Worm (Caenorhabditis elegans): ENCODE results near the gene F26A10.2.

Gene F26A10.2

ce11 chrX:7645313-7645712 is at the start of gene F26A10.2:
F26A10.2 (minus strand) TSS chrX:7645413.
- no peak for TF ChIP-seq ceh-13 (GFP tag; optimal IDR thresholded peaks at IDR 0.05)
- TF ChIP-seq sea-1 (GFP tag; conservative IDR thresholded peaks at IDR 0.05): no peak
- no peak for TF ChIP-seq tra-4 (tag; optimal IDR thresholded peaks at IDR 0.05)
- TF ChIP-seq tbx-11 (GFP tag; IDR thresholded peaks at IDR 0.05): no peak
- no peak for TF ChIP-seq pes-1 (GFP tag; IDR thresholded peaks at IDR 0.05)
- no peak for TF ChIP-seq flt-1 (GFP tag; IDR thresholded peaks at IDR 0.05)
- no peak for TF ChIP-seq F13C5.2 (tag; optimal IDR thresholded peaks at IDR 0.05)
- no peak for TF ChIP-seq scrt-1 (GFP tag; IDR thresholded peaks at IDR 0.05)
- TF ChIP-seq ama-1 (optimal IDR thresholded peaks at IDR 0.05): no peak
- TF ChIP-seq ets-7 (tag; optimal IDR thresholded peaks at IDR 0.05): no peak
- no peak for TF ChIP-seq B0310.2 (tag; optimal IDR thresholded peaks at IDR 0.05)
- no peak for TF ChIP-seq hmbx-1 (tag; optimal IDR thresholded peaks at IDR 0.05)
- no peak for TF ChIP-seq hmg-4 (GFP tag; optimal IDR thresholded peaks at IDR 0.05)
- TF ChIP-seq aly-1 (tag; optimal IDR thresholded peaks at IDR 0.05): no peak
- no peak for TF ChIP-seq hnd-1 (tag; optimal IDR thresholded peaks at IDR 0.05)

ce11 chrX:7689570-7689969 is 44.4 kb upstream of the F26A10.2 start:
- TF ChIP-seq flt-1 (GFP tag; IDR thresholded peaks at IDR 0.05): no peak
- no peak for TF ChIP-seq sea-1 (GFP tag; conservative IDR thresholded peaks at IDR 0.05)
- TF ChIP-seq ama-1 (optimal IDR thresholded peaks at IDR 0.05): no peak
- TF ChIP-seq tbx-37 (GFP tag; conservative IDR thresholded peaks at IDR 0.05): no peak
- TF ChIP-seq hnd-1 (tag; optimal IDR thresholded peaks at IDR 0.05): no peak
- TF ChIP-seq tra-4 (tag; optimal IDR thresholded peaks at IDR 0.05): no peak
- TF ChIP-seq F13C5.2 (tag; optimal IDR thresholded peaks at IDR 0.05): no peak
- no peak for TF ChIP-seq tbx-11 (GFP tag; IDR thresholded peaks at IDR 0.05)
- no peak for TF ChIP-seq hmbx-1 (tag; optimal IDR thresholded peaks at IDR 0.05)
- TF ChIP-seq ceh-36 (tag; optimal IDR thresholded peaks at IDR 0.05): no peak

- TF ChIP-seq tra-4 (tag; optimal IDR thresholded peaks at IDR 0.05): no peak
- TF ChIP-seq B0310.2 (tag; optimal IDR thresholded peaks at IDR 0.05): no peak
- no peak for TF ChIP-seq sea-1 (GFP tag; conservative IDR thresholded peaks at IDR 0.05)
- TF ChIP-seq flt-1 (GFP tag; IDR thresholded peaks at IDR 0.05): no peak
- TF ChIP-seq ceh-36 (tag; optimal IDR thresholded peaks at IDR 0.05): no peak
- TF ChIP-seq tbx-37 (GFP tag; conservative IDR thresholded peaks at IDR 0.05): no peak
- no peak for TF ChIP-seq tbx-11 (GFP tag; IDR thresholded peaks at IDR 0.05)
- no peak for TF ChIP-seq hmg-4 (GFP tag; optimal IDR thresholded peaks at IDR 0.05)
- no peak for TF ChIP-seq ets-7 (tag; optimal IDR thresholded peaks at IDR 0.05)
- no peak for TF ChIP-seq aly-1 (tag; optimal IDR thresholded peaks at IDR 0.05)
- TF ChIP-seq ceh-13 (GFP tag; optimal IDR thresholded peaks at IDR 0.05): no peak
- TF ChIP-seq hnd-1 (tag; optimal IDR thresholded peaks at IDR 0.05): no peak
- TF ChIP-seq F13C5.2 (tag; optimal IDR thresholded peaks at IDR 0.05): no peak
- TF ChIP-seq scrt-1 (GFP tag; IDR thresholded peaks at IDR 0.05): no peak
- TF ChIP-seq ama-1 (optimal IDR thresholded peaks at IDR 0.05): no peak
These were observed 43.9 kb upstream of the F26A10.2 start, which contains the start of gene clik-2 for ce11 chrX:7689119-7689518. clik-2 (minus strand) TSS chrX:7689219.

- no peak for TF ChIP-seq hmg-4 (GFP tag; optimal IDR thresholded peaks at IDR 0.05)
- TF ChIP-seq B0310.2 (tag; optimal IDR thresholded peaks at IDR 0.05): no peak
- TF ChIP-seq pes-1 (GFP tag; IDR thresholded peaks at IDR 0.05): no peak
- no peak for TF ChIP-seq scrt-1 (GFP tag; IDR thresholded peaks at IDR 0.05)
- TF ChIP-seq hmbx-1 (tag; optimal IDR thresholded peaks at IDR 0.05): no peak
- no peak for TF ChIP-seq ets-7 (tag; optimal IDR thresholded peaks at IDR 0.05)
- TF ChIP-seq ama-1 (optimal IDR thresholded peaks at IDR 0.05): no peak
- TF ChIP-seq ceh-36 (tag; optimal IDR thresholded peaks at IDR 0.05): no peak
- no peak for TF ChIP-seq tbx-37 (GFP tag; conservative IDR thresholded peaks at IDR 0.05)
These were observed 37.0 kb upstream of the F26A10.2 start, which contains the start of gene unc-18 for ce11 chrX:7681965-7682946. unc-18 (plus strand) TSS chrX:7682896.

ce11 chrX:7680545-7681330 is 35.5 kb upstream of the F26A10.2 start, which contains the start of gene stn-2:
stn-2 (minus strand) TSS chrX:7680619.
- no peak for TF ChIP-seq F13C5.2 (tag; optimal IDR thresholded peaks at IDR 0.05)

ce11 chrX:7679835-7680234 is 34.6 kb upstream of the F26A10.2 start:
- no peak for TF ChIP-seq hmg-4 (GFP tag; optimal IDR thresholded peaks at IDR 0.05)
- TF ChIP-seq tbx-37 (GFP tag; conservative IDR thresholded peaks at IDR 0.05): no peak
- TF ChIP-seq aly-1 (tag; optimal IDR thresholded peaks at IDR 0.05): no peak
- TF ChIP-seq F13C5.2 (tag; optimal IDR thresholded peaks at IDR 0.05): no peak
- no peak for TF ChIP-seq scrt-1 (GFP tag; IDR thresholded peaks at IDR 0.05)
- TF ChIP-seq flt-1 (GFP tag; IDR thresholded peaks at IDR 0.05): no peak
- no peak for TF ChIP-seq tra-4 (tag; optimal IDR thresholded peaks at IDR 0.05)
- no peak for TF ChIP-seq pes-1 (GFP tag; IDR thresholded peaks at IDR 0.05)
- no peak for TF ChIP-seq hmbx-1 (tag; optimal IDR thresholded peaks at IDR 0.05)
- TF ChIP-seq tbx-11 (GFP tag; IDR thresholded peaks at IDR 0.05): no peak

Measured in whole organism, early embryonic.